Worm (Caenorhabditis elegans): ENCODE results near the gene fbxo-11.2.

fbxo-11.2 gene

ce11 chrIII:1059961-1060360 lies 6.9 kb upstream of the fbxo-11.2 start, which contains the start of gene BE0003N10.6:
Gene BE0003N10.6 (minus strand): TSS chrIII:1060061.
- TF ChIP-seq ztf-11 (tag; optimal IDR thresholded peaks at IDR 0.05) (no peak), efl-1 (optimal IDR thresholded peaks at IDR 0.05) (no peak), efl-1 (GFP tag; optimal IDR thresholded peaks at IDR 0.05 in 1 of 2) (peak in 1 of 2 experiments; percentile 66)

ce11 chrIII:1058881-1059280 lies 5.8 kb upstream of the fbxo-11.2 start:
- TF ChIP-seq aha-1 (tag; optimal IDR thresholded peaks at IDR 0.05): no peak
- no peak for TF ChIP-seq tbx-2 (tag; optimal IDR thresholded peaks at IDR 0.05)
- TF ChIP-seq grh-1 (GFP tag; IDR thresholded peaks at IDR 0.05): no peak
- TF ChIP-seq sup-37 (GFP tag; optimal IDR thresholded peaks at IDR 0.05): no peak
- no peak for TF ChIP-seq ama-1 (optimal IDR thresholded peaks at IDR 0.05)
- no peak for TF ChIP-seq unc-86 (tag; optimal IDR thresholded peaks at IDR 0.05)
- TF ChIP-seq hpl-2 (GFP tag; optimal IDR thresholded peaks at IDR 0.05): no peak
- no peak for TF ChIP-seq zip-4 (GFP tag; optimal IDR thresholded peaks at IDR 0.05)
- TF ChIP-seq ces-1 (GFP tag; optimal IDR thresholded peaks at IDR 0.05): no peak
- TF ChIP-seq sptf-1 (tag; optimal IDR thresholded peaks at IDR 0.05): no peak
- no peak for TF ChIP-seq fkh-10 (GFP tag; optimal IDR thresholded peaks at IDR 0.05)
- no peak for TF ChIP-seq nhr-20 (tag; optimal IDR thresholded peaks at IDR 0.05)
- no peak for TF ChIP-seq lin-13 (GFP tag; optimal IDR thresholded peaks at IDR 0.05)
- no peak for TF ChIP-seq ceh-63 (GFP tag; optimal IDR thresholded peaks at IDR 0.05)
- TF ChIP-seq lin-15B (tag; optimal IDR thresholded peaks at IDR 0.05): no peak
- no peak for TF ChIP-seq alr-1 (tag; optimal IDR thresholded peaks at IDR 0.05; ENCODE audit: borderline replicate concordance)
- TF ChIP-seq aly-2 (tag; optimal IDR thresholded peaks at IDR 0.05): no peak
- TF ChIP-seq ceh-88 (GFP tag; IDR thresholded peaks at IDR 0.05): no peak

ce11 chrIII:1058074-1058473 lies 5.0 kb upstream of the fbxo-11.2 start:
- TF ChIP-seq ceh-82 (tag; optimal IDR thresholded peaks at IDR 0.05) (no peak), efl-1 (optimal IDR thresholded peaks at IDR 0.05) (no peak), efl-1 (GFP tag; optimal IDR thresholded peaks at IDR 0.05 in 1 of 2) (no peak), hpl-2 (GFP tag; optimal IDR thresholded peaks at IDR 0.05) (no peak), aha-1 (tag; optimal IDR thresholded peaks at IDR 0.05) (no peak), lin-13 (GFP tag; optimal IDR thresholded peaks at IDR 0.05) (no peak), unc-86 (tag; optimal IDR thresholded peaks at IDR 0.05) (no peak), ztf-11 (tag; optimal IDR thresholded peaks at IDR 0.05) (no peak), lsy-2 (tag; optimal IDR thresholded peaks at IDR 0.05) (no peak), fkh-10 (GFP tag; optimal IDR thresholded peaks at IDR 0.05) (no peak), ceh-90 (tag; optimal IDR thresholded peaks at IDR 0.05) (no peak), sptf-1 (tag; optimal IDR thresholded peaks at IDR 0.05) (no peak), swsn-7 (tag; optimal IDR thresholded peaks at IDR 0.05) (no peak), ztf-4 (tag; optimal IDR thresholded peaks at IDR 0.05) (no peak), hlh-17 (GFP tag; optimal IDR thresholded peaks at IDR 0.05; ENCODE audit: borderline replicate concordance) (no peak), pqm-1 (tag; optimal IDR thresholded peaks at IDR 0.05) (no peak)

DNA sequence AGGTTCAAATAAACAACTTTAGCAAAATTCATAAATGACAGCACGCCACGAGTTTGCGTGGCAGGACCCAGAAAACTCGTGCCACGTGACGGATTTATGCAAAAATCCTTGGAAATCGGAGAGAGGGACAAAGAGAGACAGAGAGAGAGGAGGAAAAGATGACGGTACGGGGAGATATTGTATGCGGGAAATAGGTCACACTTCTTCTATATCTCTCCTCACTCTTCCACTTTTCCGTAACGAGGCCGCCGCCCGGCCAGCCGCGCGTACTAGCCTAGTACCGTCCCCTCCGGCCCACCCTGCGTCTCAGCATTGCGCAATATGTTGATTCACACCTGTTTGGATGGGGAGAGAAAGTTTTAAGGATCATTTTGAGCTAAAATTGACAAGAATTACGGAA lies 1.1 kb upstream of the fbxo-11.2 start:
- TF ChIP-seq efl-1 (optimal IDR thresholded peaks at IDR 0.05): no peak
- peak in 1 of 2 experiments; percentile 63 for TF ChIP-seq efl-1 (GFP tag; optimal IDR thresholded peaks at IDR 0.05 in 1 of 2)
- TF ChIP-seq nhr-47 (tag; optimal IDR thresholded peaks at IDR 0.05): no peak
- TF ChIP-seq blmp-1 (tag; optimal IDR thresholded peaks at IDR 0.05): peak; percentile 74

DNA sequence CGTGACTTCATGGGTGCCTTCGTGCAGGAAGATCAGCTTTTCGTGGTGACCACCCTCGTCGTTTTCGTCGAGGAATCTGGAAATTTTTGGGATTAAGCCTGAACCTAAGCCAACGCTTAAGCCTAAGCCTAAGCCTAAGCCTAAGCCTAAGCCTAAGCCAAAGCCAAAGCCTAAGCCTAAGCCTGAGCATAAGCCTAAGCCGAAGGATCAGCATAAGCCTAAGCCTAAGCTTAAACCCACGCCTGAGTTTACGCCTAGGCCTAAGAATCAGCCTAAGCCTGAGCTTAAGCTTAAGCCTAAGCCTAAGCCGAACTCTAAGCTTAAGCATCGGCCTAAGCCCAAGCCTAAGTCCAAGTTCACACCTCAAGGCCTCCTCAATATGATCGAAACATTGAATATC lies 751 bp downstream of the fbxo-11.2 start:
- no peak for TF ChIP-seq tbx-2 (tag; optimal IDR thresholded peaks at IDR 0.05)

DNA sequence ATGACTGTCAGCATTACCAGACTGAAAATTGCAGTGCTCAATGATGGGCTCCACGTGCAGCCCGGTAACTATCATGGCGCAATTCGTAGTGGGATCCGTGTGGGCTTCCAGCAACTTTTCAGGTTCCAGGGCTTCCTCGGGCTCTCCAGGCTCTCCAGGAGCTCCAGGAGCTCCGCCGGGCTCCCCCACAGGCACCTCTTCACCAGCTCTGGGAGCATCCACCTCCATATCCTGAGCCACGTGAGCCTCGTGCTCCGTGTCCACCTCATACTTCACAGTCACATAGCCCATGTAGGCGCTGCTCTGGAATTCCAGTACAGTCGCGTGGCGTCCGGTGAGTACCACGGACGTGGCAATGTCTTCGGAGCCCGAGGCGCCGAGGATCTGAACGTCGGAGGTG lies 1.2 kb downstream of the fbxo-11.2 start:
- TF ChIP-seq ceh-88 (GFP tag; IDR thresholded peaks at IDR 0.05) (no peak), nhr-90 (tag; optimal IDR thresholded peaks at IDR 0.05; ENCODE audit: poor library complexity) (no peak), efl-1 (optimal IDR thresholded peaks at IDR 0.05) (no peak), efl-1 (GFP tag; optimal IDR thresholded peaks at IDR 0.05 in 1 of 2) (no peak), Y116A8C.19 (tag; optimal IDR thresholded peaks at IDR 0.05; ENCODE audit: borderline replicate concordance) (no peak), isw-1 (GFP tag; IDR thresholded peaks at IDR 0.05) (no peak), tlp-1 (tag; optimal IDR thresholded peaks at IDR 0.05) (no peak)

All from whole organism, L1 larva.